Worm (Caenorhabditis elegans) whole organism, L2 larva: ENCODE measurements around the gene F10E9.1.
A peak's percentile ranks its signal among the peaks of the same experiment; 100 is the strongest.

Experiments used
- C34F6.9 ChIP-seq: fragments of 150-350 bp; optimal IDR thresholded peaks from 2 replicates; lab custom pipeline; 2014; ENCODE audit warnings: missing biosample characterization, missing genetic modification characterization
- F13H6.1 ChIP-seq: sonication (generic microtip); optimal IDR thresholded peaks from 2 replicates; lab custom pipeline; 2016; ENCODE audit warnings: missing genetic modification characterization, missing compliant biosample characterization
- Y55F3AM.14 ChIP-seq: fragments of 200-800 bp; sonication (Bioruptor generic); optimal IDR thresholded peaks from 2 replicates; lab custom pipeline; 2018; ENCODE audit warnings: mild to moderate bottlenecking, missing genetic modification characterization, missing compliant biosample characterization
- ZK546.5 ChIP-seq: sonication (generic microtip); optimal IDR thresholded peaks from 2 replicates; lab custom pipeline; 2017; ENCODE audit warnings: missing biosample characterization, missing genetic modification characterization
- alr-1 ChIP-seq: fragments of 150-350 bp; optimal IDR thresholded peaks from 2 replicates; lab custom pipeline; 2014; ENCODE audit warnings: missing biosample characterization, missing genetic modification characterization
- aly-2 ChIP-seq: fragments of 150-350 bp; optimal IDR thresholded peaks from 2 replicates; lab custom pipeline; 2014; ENCODE audit warnings: missing biosample characterization, missing genetic modification characterization
- ceh-16 ChIP-seq: fragments of 150-350 bp; optimal IDR thresholded peaks from 2 replicates; lab custom pipeline; 2014; ENCODE audit warnings: missing biosample characterization, missing genetic modification characterization
- ceh-82 ChIP-seq: fragments of 150-350 bp; optimal IDR thresholded peaks from 2 replicates; lab custom pipeline; 2014; ENCODE audit warnings: missing biosample characterization, missing genetic modification characterization
- crh-2 ChIP-seq: sonication (generic microtip); optimal IDR thresholded peaks from 2 replicates; lab custom pipeline; 2017; ENCODE audit warnings: missing biosample characterization, missing genetic modification characterization
- dmd-4 ChIP-seq: sonication (generic microtip); optimal IDR thresholded peaks from 2 replicates; lab custom pipeline; 2017; ENCODE audit warnings: missing biosample characterization, missing genetic modification characterization
- egl-27 ChIP-seq: sonication (generic microtip); optimal IDR thresholded peaks from 3 replicates; lab custom pipeline; 2017; ENCODE audit warnings: missing biosample characterization, missing genetic modification reagents, missing genetic modification characterization
- elt-1 ChIP-seq: fragments of 150-350 bp; optimal IDR thresholded peaks from 2 replicates; lab custom pipeline; 2014; ENCODE audit warnings: missing biosample characterization, missing genetic modification characterization
- elt-3 ChIP-seq: sonication (generic microtip); optimal IDR thresholded peaks from 2 replicates; lab custom pipeline; 2017; ENCODE audit warnings: missing biosample characterization, missing genetic modification characterization
- fos-1 ChIP-seq: fragments of 150-350 bp; optimal IDR thresholded peaks from 2 replicates; lab custom pipeline; 2014; ENCODE audit warnings: missing biosample characterization, missing genetic modification characterization
- gmeb-1 ChIP-seq: fragments of 150-350 bp; optimal IDR thresholded peaks from 2 replicates; lab custom pipeline; 2014; ENCODE audit warnings: missing biosample characterization, missing genetic modification characterization
- lin-11 ChIP-seq: fragments of 150-350 bp; sonication (generic microtip); optimal IDR thresholded peaks from 2 replicates; lab custom pipeline; 2014; ENCODE audit warnings: missing biosample characterization, missing genetic modification characterization, inconsistent platforms, mixed read lengths
- lin-13 ChIP-seq: fragments of 150-350 bp; optimal IDR thresholded peaks from 2 replicates; lab custom pipeline; 2014; ENCODE audit warnings: missing biosample characterization, missing genetic modification reagents, missing genetic modification characterization
- lin-39 ChIP-seq: fragments of 150-350 bp; optimal IDR thresholded peaks from 2 replicates; lab custom pipeline; 2014; ENCODE audit warnings: missing biosample characterization, missing genetic modification reagents, missing genetic modification characterization
- lsy-2 ChIP-seq, 2 experiments: fragments of 150-350 bp in 1 of 2; sonication (generic microtip) in 1 of 2; optimal IDR thresholded peaks; 2 replicates each; lab custom pipeline; 2014 to 2017; ENCODE audit warnings: missing biosample characterization in 2 of 2, missing genetic modification characterization in 2 of 2
- mab-5 ChIP-seq: fragments of 150-350 bp; optimal IDR thresholded peaks from 2 replicates; lab custom pipeline; 2014; ENCODE audit warnings: missing biosample characterization, missing genetic modification characterization
- mbf-1 ChIP-seq: sonication (generic microtip); optimal IDR thresholded peaks from 2 replicates; lab custom pipeline; 2017; ENCODE audit warnings: missing biosample characterization, missing genetic modification characterization
- mdl-1 ChIP-seq, 2 experiments: fragments of 150-350 bp in 1 of 2; sonication (generic microtip) in 1 of 2; optimal IDR thresholded peaks; 2 replicates each; lab custom pipeline; 2017; ENCODE audit warnings: missing biosample characterization in 2 of 2, missing genetic modification characterization in 2 of 2
- nhr-10 ChIP-seq: sonication (generic microtip); optimal IDR thresholded peaks from 2 replicates; lab custom pipeline; 2017; ENCODE audit warnings: missing biosample characterization, missing genetic modification characterization
- nhr-12 ChIP-seq: fragments of 150-350 bp; optimal IDR thresholded peaks from 2 replicates; lab custom pipeline; 2014; ENCODE audit warnings: missing biosample characterization, missing genetic modification characterization
- nhr-129 ChIP-seq: fragments of 150-350 bp; optimal IDR thresholded peaks from 2 replicates; lab custom pipeline; 2014; ENCODE audit warnings: missing biosample characterization, missing genetic modification characterization
- nhr-23 ChIP-seq: fragments of 150-350 bp; optimal IDR thresholded peaks from 2 replicates; lab custom pipeline; 2014; ENCODE audit warnings: missing biosample characterization, missing genetic modification reagents, missing genetic modification characterization
- nhr-237 ChIP-seq: fragments of 150-350 bp; optimal IDR thresholded peaks from 2 replicates; lab custom pipeline; 2014; ENCODE audit warnings: missing biosample characterization, missing genetic modification characterization
- nhr-6 ChIP-seq: fragments of 150-350 bp; optimal IDR thresholded peaks from 2 replicates; lab custom pipeline; 2014; ENCODE audit warnings: missing biosample characterization, missing genetic modification characterization
- nhr-77 ChIP-seq: fragments of 150-350 bp; optimal IDR thresholded peaks from 2 replicates; lab custom pipeline; 2014; ENCODE audit warnings: missing biosample characterization, missing genetic modification characterization
- peb-1 ChIP-seq: fragments of 150-350 bp; optimal IDR thresholded peaks from 2 replicates; lab custom pipeline; 2014; ENCODE audit warnings: missing biosample characterization, missing genetic modification characterization
- sem-4 ChIP-seq: fragments of 150-350 bp; optimal IDR thresholded peaks from 2 replicates; lab custom pipeline; 2014; ENCODE audit warnings: missing biosample characterization, missing genetic modification reagents, missing genetic modification characterization
- skn-1 ChIP-seq: sonication (generic microtip); optimal IDR thresholded peaks from 2 replicates; lab custom pipeline; 2017; ENCODE audit warnings: missing biosample characterization, missing genetic modification characterization
- sma-9 ChIP-seq, 2 experiments: fragments of 150-350 bp in 1 of 2; sonication (generic microtip) in 1 of 2; optimal IDR thresholded peaks; 2 replicates each; lab custom pipeline; 2014 to 2016; ENCODE audit warnings: missing genetic modification characterization in 2 of 2, mild to moderate bottlenecking in 1 of 2, missing biosample characterization in 1 of 2, missing compliant biosample characterization in 1 of 2, missing genetic modification reagents in 1 of 2, moderate library complexity in 1 of 2
- snpc-4 ChIP-seq: fragments of 150-350 bp; optimal IDR thresholded peaks from 2 replicates; lab custom pipeline; 2014; ENCODE audit warnings: missing biosample characterization, missing genetic modification characterization
- unc-39 ChIP-seq: fragments of 150-350 bp; optimal IDR thresholded peaks from 2 replicates; lab custom pipeline; 2014; ENCODE audit warnings: missing biosample characterization, missing genetic modification characterization
- unc-55 ChIP-seq: fragments of 150-350 bp; sonication (generic microtip); optimal IDR thresholded peaks from 3 replicates; lab custom pipeline; 2014; ENCODE audit warnings: missing biosample characterization, missing genetic modification reagents, missing genetic modification characterization
- unc-62 ChIP-seq: fragments of 150-350 bp; optimal IDR thresholded peaks from 2 replicates; lab custom pipeline; 2014; ENCODE audit warnings: missing biosample characterization, missing genetic modification reagents, missing genetic modification characterization
- zag-1 ChIP-seq: fragments of 150-350 bp; optimal IDR thresholded peaks from 2 replicates; lab custom pipeline; 2014; ENCODE audit warnings: missing biosample characterization, missing genetic modification characterization
- ztf-1 ChIP-seq: fragments of 200-800 bp; sonication (Bioruptor generic); conservative IDR thresholded peaks from 2 replicates; pipeline ENCODE4 v1.3.6; 2022; ENCODE audit warnings: missing genetic modification characterization, missing compliant biosample characterization
- ztf-4 ChIP-seq: fragments of 150-350 bp; optimal IDR thresholded peaks from 2 replicates; lab custom pipeline; 2014; ENCODE audit warnings: missing biosample characterization, missing genetic modification characterization

F10E9.1 gene

DNA sequence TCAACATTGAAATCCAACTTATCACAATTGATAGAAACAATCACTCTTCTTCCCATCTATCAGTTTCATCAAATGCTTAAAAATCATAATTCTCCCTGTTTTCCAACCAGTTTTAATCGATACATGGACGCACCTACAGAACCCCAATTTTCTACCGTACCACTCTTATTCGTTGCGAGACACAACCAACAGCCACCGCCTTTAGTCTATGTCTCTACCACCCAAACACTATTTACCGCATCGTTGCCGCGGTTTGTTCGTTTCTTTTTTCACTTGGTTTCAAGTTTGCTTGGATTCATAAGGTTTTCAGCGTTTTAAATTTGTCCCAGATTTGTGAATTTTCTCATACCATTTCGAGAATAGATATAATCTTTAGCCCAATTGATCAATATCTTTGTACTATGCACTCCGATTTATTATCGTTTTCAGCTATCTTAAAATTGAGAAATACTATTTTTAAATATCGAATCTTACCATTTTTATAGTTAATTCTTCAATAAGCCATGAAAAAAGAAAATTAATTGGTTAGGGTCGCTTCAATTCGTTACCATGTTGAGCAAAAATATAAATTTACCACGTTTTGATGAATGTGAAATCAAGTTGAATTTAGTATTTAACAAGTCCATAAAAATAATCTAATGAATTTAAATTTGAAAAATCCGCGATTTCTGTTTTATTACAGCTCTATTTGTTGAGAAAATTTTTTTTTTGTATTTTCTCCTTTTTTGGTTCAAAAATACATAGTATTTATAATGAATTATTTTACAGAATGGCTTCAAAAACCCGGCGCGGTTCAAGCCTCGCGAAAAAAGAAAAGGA lies 12.5 kb upstream of the F10E9.1 start, which contains the start of gene F10E9.3:
Gene F10E9.3, plus strand, starts transcription at position 769 of the 819 bp plus-strand sequence.
- TF ChIP-seq skn-1 (tag; lab: Kevin White, UChicago), result no peak
- peak; percentile 34 for TF ChIP-seq nhr-129
- no peak for TF ChIP-seq lin-13 (GFP tag; lab: Kevin White, UChicago)
- TF ChIP-seq elt-3, result no peak
- no peak for TF ChIP-seq ztf-1
- no peak for TF ChIP-seq fos-1
- no peak for TF ChIP-seq snpc-4 (tag; lab: Kevin White, UChicago)
- TF ChIP-seq lsy-2 (tag; optimal IDR thresholded peaks at IDR 0.05; lab: Kevin White, UChicago), result peak; percentile 19 to 96
- TF ChIP-seq nhr-23 (tag; lab: Kevin White, UChicago), result no peak
- no peak for TF ChIP-seq mdl-1 (tag; optimal IDR thresholded peaks at IDR 0.05; lab: Kevin White, UChicago)
- peak; percentile 11 for TF ChIP-seq C34F6.9 (tag; lab: Kevin White, UChicago)
- TF ChIP-seq ceh-82 (tag; lab: Kevin White, UChicago), result no peak
- TF ChIP-seq unc-39 (tag; lab: Kevin White, UChicago), result no peak
- no peak for TF ChIP-seq sma-9 (GFP tag; optimal IDR thresholded peaks at IDR 0.05; lab: Kevin White, UChicago)
- no peak for TF ChIP-seq sma-9 (tag; optimal IDR thresholded peaks at IDR 0.05; lab: Kevin White, UChicago)
- TF ChIP-seq unc-55 (GFP tag; lab: Kevin White, UChicago), result peak; percentile 43
- no peak for TF ChIP-seq nhr-6
- no peak for TF ChIP-seq zag-1 (tag; lab: Kevin White, UChicago)
- no peak for TF ChIP-seq unc-62 (GFP tag; lab: Kevin White, UChicago)
- TF ChIP-seq aly-2 (tag; lab: Kevin White, UChicago), result no peak
- TF ChIP-seq sem-4 (tag; lab: Kevin White, UChicago), result no peak
- TF ChIP-seq egl-27 (tag; lab: Kevin White, UChicago), result no peak
- no peak for TF ChIP-seq alr-1 (tag; lab: Kevin White, UChicago)

DNA sequence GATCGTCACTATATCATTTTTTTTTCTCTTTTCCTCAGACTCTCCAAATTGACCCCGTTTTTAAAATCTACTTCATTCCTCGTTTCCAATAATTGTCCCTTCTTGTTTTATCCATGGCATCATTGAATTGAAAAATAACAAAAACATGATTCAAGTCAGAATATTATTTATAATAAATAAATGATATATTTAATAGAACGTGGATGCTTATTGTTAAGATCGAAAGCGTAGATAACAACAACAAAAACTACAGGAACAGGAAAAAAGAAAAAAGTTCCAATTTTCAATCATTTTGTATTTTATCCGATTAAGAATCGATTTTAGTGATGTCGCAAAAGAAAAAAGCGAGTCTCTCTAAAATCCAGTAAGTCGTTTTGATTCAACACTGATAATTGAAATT lies 10.6 kb upstream of the F10E9.1 start, which contains the start of gene F10E9.2:
Gene F10E9.2, plus strand, starts transcription at position 301 of the 400 bp plus-strand sequence.
- TF ChIP-seq peb-1 (tag; lab: Kevin White, UChicago) (no peak), mdl-1 (tag; optimal IDR thresholded peaks at IDR 0.05; lab: Kevin White, UChicago) (no peak), Y55F3AM.14 (GFP tag; lab: Kevin White, UChicago) (no peak), aly-2 (tag; lab: Kevin White, UChicago) (no peak), lsy-2 (tag; optimal IDR thresholded peaks at IDR 0.05; lab: Kevin White, UChicago) (no peak), lin-11 (tag; lab: Kevin White, UChicago) (no peak), sem-4 (tag; lab: Kevin White, UChicago) (no peak), nhr-77 (tag; lab: Kevin White, UChicago) (no peak)
- TF ChIP-seq, all 48 proteins: peak for 0

DNA sequence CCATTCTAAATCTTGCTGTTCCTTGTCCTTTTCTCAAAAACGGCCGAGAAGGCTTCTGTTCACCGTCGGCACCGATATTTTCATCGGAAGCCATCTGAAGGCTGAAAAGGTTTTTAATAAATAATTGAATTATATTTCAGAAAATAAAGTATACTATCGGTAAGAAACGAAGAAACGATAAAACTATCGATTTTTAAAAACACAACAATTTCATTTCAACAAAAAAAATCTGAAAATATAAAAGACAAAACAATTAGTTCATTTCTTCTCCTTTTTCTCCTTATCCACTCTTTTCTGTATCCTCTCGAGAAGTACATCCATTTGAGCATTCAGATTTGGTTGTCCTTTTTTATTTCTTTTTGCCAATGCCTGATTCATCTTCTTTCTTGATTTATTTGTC lies 4.5 kb upstream of the F10E9.1 start, which contains the start of gene sas-4:
Gene sas-4, minus strand, starts transcription at position 101 of the 400 bp plus-strand sequence.
- no peak for TF ChIP-seq fos-1
- TF ChIP-seq peb-1 (tag; lab: Kevin White, UChicago), result no peak
- no peak for TF ChIP-seq zag-1 (tag; lab: Kevin White, UChicago)
- TF ChIP-seq unc-62 (GFP tag; lab: Kevin White, UChicago), result no peak
- no peak for TF ChIP-seq nhr-77 (tag; lab: Kevin White, UChicago)
- TF ChIP-seq lin-11 (tag; lab: Kevin White, UChicago), result no peak
- no peak for TF ChIP-seq lin-13 (GFP tag; lab: Kevin White, UChicago)
- no peak for TF ChIP-seq ceh-16 (tag; lab: Kevin White, UChicago)
- TF ChIP-seq gmeb-1 (tag; lab: Kevin White, UChicago), result no peak
- no peak for TF ChIP-seq egl-27 (tag; lab: Kevin White, UChicago)
- TF ChIP-seq mab-5 (tag; lab: Kevin White, UChicago), result no peak
- no peak for TF ChIP-seq nhr-10 (tag; lab: Kevin White, UChicago)
- TF ChIP-seq lsy-2 (tag; optimal IDR thresholded peaks at IDR 0.05; lab: Kevin White, UChicago), result no peak
- no peak for TF ChIP-seq unc-39 (tag; lab: Kevin White, UChicago)

DNA sequence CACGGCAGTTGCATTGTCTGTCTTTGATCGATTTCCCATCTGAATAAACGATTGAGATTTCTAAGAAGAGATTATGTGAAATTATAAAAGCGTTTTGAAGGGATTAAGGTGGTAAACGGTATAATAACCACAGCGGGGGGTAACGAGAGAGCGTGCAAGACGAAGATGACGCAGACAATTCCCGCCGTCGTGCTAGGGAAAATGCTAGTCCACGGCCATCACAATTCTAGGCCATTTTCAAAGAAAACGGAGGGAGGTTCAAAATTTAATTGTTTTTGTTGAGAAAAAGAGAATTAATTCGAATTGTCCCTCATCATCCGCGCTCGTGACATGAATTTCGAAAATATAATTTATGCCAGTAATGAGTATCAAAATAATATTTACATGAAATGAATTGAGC lies 3.9 kb upstream of the F10E9.1 start, which contains the start of gene F10E9.11:
Gene F10E9.11, minus strand, starts transcription at position 161 of the 400 bp plus-strand sequence.
- no peak for TF ChIP-seq peb-1 (tag; lab: Kevin White, UChicago)
- no peak for TF ChIP-seq alr-1 (tag; lab: Kevin White, UChicago)
- no peak for TF ChIP-seq nhr-237 (tag; lab: Kevin White, UChicago)
- TF ChIP-seq ZK546.5 (tag; lab: Kevin White, UChicago), result no peak
- TF ChIP-seq snpc-4 (tag; lab: Kevin White, UChicago), result no peak
- peak; percentile 79 for TF ChIP-seq lin-13 (GFP tag; lab: Kevin White, UChicago)
- TF ChIP-seq lin-39 (tag; lab: Kevin White, UChicago), result no peak
- TF ChIP-seq aly-2 (tag; lab: Kevin White, UChicago), result no peak
- TF ChIP-seq lin-11 (tag; lab: Kevin White, UChicago), result peak; percentile 72
- no peak for TF ChIP-seq nhr-23 (tag; lab: Kevin White, UChicago)
- no peak for TF ChIP-seq nhr-10 (tag; lab: Kevin White, UChicago)
- peak; percentile 38 for TF ChIP-seq fos-1
- TF ChIP-seq crh-2, result peak; percentile 74
- TF ChIP-seq egl-27 (tag; lab: Kevin White, UChicago), result peak; percentile 26
- TF ChIP-seq unc-55 (GFP tag; lab: Kevin White, UChicago), result peak; percentile 86
- TF ChIP-seq nhr-129, result peak; percentile 73
- no peak for TF ChIP-seq mbf-1 (tag; lab: Kevin White, UChicago)
- no peak for TF ChIP-seq dmd-4 (tag; lab: Kevin White, UChicago)
- TF ChIP-seq elt-1 (tag; lab: Kevin White, UChicago), result no peak
- peak; percentile 84 for TF ChIP-seq F13H6.1 (tag; lab: Kevin White, UChicago)
- TF ChIP-seq ztf-4, result no peak
- no peak for TF ChIP-seq nhr-77 (tag; lab: Kevin White, UChicago)
- TF ChIP-seq nhr-6, result peak; percentile 9
- TF ChIP-seq nhr-12 (tag; lab: Kevin White, UChicago), result no peak
- peak; percentile 86 for TF ChIP-seq C34F6.9 (tag; lab: Kevin White, UChicago)
- no peak for TF ChIP-seq elt-3
- no peak for TF ChIP-seq unc-62 (GFP tag; lab: Kevin White, UChicago)
